Worm (Caenorhabditis elegans) whole organism, L2 larva: Measurements from ENCODE around the gene egl-13.

Source experiments
- C34F6.9 ChIP-seq: fragments of 150-350 bp; optimal IDR thresholded peaks from 2 replicates; lab custom pipeline; 2014; ENCODE audit warnings: missing biosample characterization, missing genetic modification characterization
- F13H6.1 ChIP-seq: sonication (generic microtip); optimal IDR thresholded peaks from 2 replicates; lab custom pipeline; 2016; ENCODE audit warnings: missing genetic modification characterization, missing compliant biosample characterization
- Y55F3AM.14 ChIP-seq: fragments of 200-800 bp; sonication (Bioruptor generic); optimal IDR thresholded peaks from 2 replicates; lab custom pipeline; 2018; ENCODE audit warnings: mild to moderate bottlenecking, missing genetic modification characterization, missing compliant biosample characterization
- ZK546.5 ChIP-seq: sonication (generic microtip); optimal IDR thresholded peaks from 2 replicates; lab custom pipeline; 2017; ENCODE audit warnings: missing biosample characterization, missing genetic modification characterization
- alr-1 ChIP-seq: fragments of 150-350 bp; optimal IDR thresholded peaks from 2 replicates; lab custom pipeline; 2014; ENCODE audit warnings: missing biosample characterization, missing genetic modification characterization
- ama-1 ChIP-seq: fragments of 150-350 bp; optimal IDR thresholded peaks from 2 replicates; lab custom pipeline; 2018; ENCODE audit warnings: inconsistent platforms
- blmp-1 ChIP-seq: sonication (generic microtip); optimal IDR thresholded peaks from 2 replicates; lab custom pipeline; 2017; ENCODE audit warnings: missing genetic modification characterization, mild to moderate bottlenecking, missing compliant biosample characterization, antibody characterized with exemption, moderate library complexity; ENCODE audit not compliant: insufficient read depth
- ceh-82 ChIP-seq: fragments of 150-350 bp; optimal IDR thresholded peaks from 2 replicates; lab custom pipeline; 2014; ENCODE audit warnings: missing biosample characterization, missing genetic modification characterization
- crh-2 ChIP-seq: sonication (generic microtip); optimal IDR thresholded peaks from 2 replicates; lab custom pipeline; 2017; ENCODE audit warnings: missing biosample characterization, missing genetic modification characterization
- egl-27 ChIP-seq: sonication (generic microtip); optimal IDR thresholded peaks from 3 replicates; lab custom pipeline; 2017; ENCODE audit warnings: missing biosample characterization, missing genetic modification reagents, missing genetic modification characterization
- elt-3 ChIP-seq: sonication (generic microtip); optimal IDR thresholded peaks from 2 replicates; lab custom pipeline; 2017; ENCODE audit warnings: missing biosample characterization, missing genetic modification characterization
- fos-1 ChIP-seq: fragments of 150-350 bp; optimal IDR thresholded peaks from 2 replicates; lab custom pipeline; 2014; ENCODE audit warnings: missing biosample characterization, missing genetic modification characterization
- gmeb-1 ChIP-seq: fragments of 150-350 bp; optimal IDR thresholded peaks from 2 replicates; lab custom pipeline; 2014; ENCODE audit warnings: missing biosample characterization, missing genetic modification characterization
- lin-11 ChIP-seq: fragments of 150-350 bp; sonication (generic microtip); optimal IDR thresholded peaks from 2 replicates; lab custom pipeline; 2014; ENCODE audit warnings: missing biosample characterization, missing genetic modification characterization, inconsistent platforms, mixed read lengths
- lin-13 ChIP-seq: fragments of 150-350 bp; optimal IDR thresholded peaks from 2 replicates; lab custom pipeline; 2014; ENCODE audit warnings: missing biosample characterization, missing genetic modification reagents, missing genetic modification characterization
- mab-5 ChIP-seq: fragments of 150-350 bp; optimal IDR thresholded peaks from 2 replicates; lab custom pipeline; 2014; ENCODE audit warnings: missing biosample characterization, missing genetic modification characterization
- mbf-1 ChIP-seq: sonication (generic microtip); optimal IDR thresholded peaks from 2 replicates; lab custom pipeline; 2017; ENCODE audit warnings: missing biosample characterization, missing genetic modification characterization
- nhr-12 ChIP-seq: fragments of 150-350 bp; optimal IDR thresholded peaks from 2 replicates; lab custom pipeline; 2014; ENCODE audit warnings: missing biosample characterization, missing genetic modification characterization
- nhr-129 ChIP-seq: fragments of 150-350 bp; optimal IDR thresholded peaks from 2 replicates; lab custom pipeline; 2014; ENCODE audit warnings: missing biosample characterization, missing genetic modification characterization
- nhr-237 ChIP-seq: fragments of 150-350 bp; optimal IDR thresholded peaks from 2 replicates; lab custom pipeline; 2014; ENCODE audit warnings: missing biosample characterization, missing genetic modification characterization
- nhr-25 ChIP-seq: fragments of 150-350 bp; sonication (generic microtip); optimal IDR thresholded peaks from 3 replicates; lab custom pipeline; 2014; ENCODE audit warnings: missing biosample characterization, missing genetic modification characterization
- nhr-6 ChIP-seq: fragments of 150-350 bp; optimal IDR thresholded peaks from 2 replicates; lab custom pipeline; 2014; ENCODE audit warnings: missing biosample characterization, missing genetic modification characterization
- nhr-77 ChIP-seq: fragments of 150-350 bp; optimal IDR thresholded peaks from 2 replicates; lab custom pipeline; 2014; ENCODE audit warnings: missing biosample characterization, missing genetic modification characterization
- peb-1 ChIP-seq: fragments of 150-350 bp; optimal IDR thresholded peaks from 2 replicates; lab custom pipeline; 2014; ENCODE audit warnings: missing biosample characterization, missing genetic modification characterization
- sma-3 ChIP-seq: sonication (generic microtip); optimal IDR thresholded peaks from 2 replicates; lab custom pipeline; 2016; ENCODE audit warnings: missing genetic modification reagents, missing genetic modification characterization, missing compliant biosample characterization
- sma-9 ChIP-seq, 2 experiments: fragments of 150-350 bp in 1 of 2; sonication (generic microtip) in 1 of 2; optimal IDR thresholded peaks; 2 replicates each; lab custom pipeline; 2014 to 2016; ENCODE audit warnings: missing genetic modification characterization in 2 of 2, mild to moderate bottlenecking in 1 of 2, missing biosample characterization in 1 of 2, missing compliant biosample characterization in 1 of 2, missing genetic modification reagents in 1 of 2, moderate library complexity in 1 of 2
- unc-39 ChIP-seq: fragments of 150-350 bp; optimal IDR thresholded peaks from 2 replicates; lab custom pipeline; 2014; ENCODE audit warnings: missing biosample characterization, missing genetic modification characterization
- unc-55 ChIP-seq: fragments of 150-350 bp; sonication (generic microtip); optimal IDR thresholded peaks from 3 replicates; lab custom pipeline; 2014; ENCODE audit warnings: missing biosample characterization, missing genetic modification reagents, missing genetic modification characterization
- unc-62 ChIP-seq: fragments of 150-350 bp; optimal IDR thresholded peaks from 2 replicates; lab custom pipeline; 2014; ENCODE audit warnings: missing biosample characterization, missing genetic modification reagents, missing genetic modification characterization
- zag-1 ChIP-seq: fragments of 150-350 bp; optimal IDR thresholded peaks from 2 replicates; lab custom pipeline; 2014; ENCODE audit warnings: missing biosample characterization, missing genetic modification characterization
- ztf-11 ChIP-seq: sonication (generic microtip); optimal IDR thresholded peaks from 2 replicates; lab custom pipeline; 2017; ENCODE audit warnings: missing biosample characterization, missing genetic modification characterization
- ztf-4 ChIP-seq: fragments of 150-350 bp; optimal IDR thresholded peaks from 2 replicates; lab custom pipeline; 2014; ENCODE audit warnings: missing biosample characterization, missing genetic modification characterization

Gene egl-13

ce11 chrX:5653813-5654212 is 9.8 kb upstream of the egl-13 start, which contains the start of gene T22B7.7 (continued):
- TF ChIP-seq ceh-82 (tag; lab: Kevin White, UChicago) (no peak), F13H6.1 (tag; lab: Kevin White, UChicago) (peak; percentile 67), sma-9 (GFP tag; optimal IDR thresholded peaks at IDR 0.05; lab: Kevin White, UChicago) (peak; percentile 47), sma-9 (tag; optimal IDR thresholded peaks at IDR 0.05; lab: Kevin White, UChicago) (no peak), nhr-12 (tag; lab: Kevin White, UChicago) (no peak), ama-1 (lab: Kevin White, UChicago) (no peak), mbf-1 (tag; lab: Kevin White, UChicago) (no peak), zag-1 (no peak), nhr-129 (tag; lab: Kevin White, UChicago) (no peak), nhr-6 (tag; lab: Kevin White, UChicago) (no peak)

- no peak for TF ChIP-seq crh-2 (tag; lab: Kevin White, UChicago)
- TF ChIP-seq mbf-1 (tag; lab: Kevin White, UChicago) = no peak
- TF ChIP-seq peb-1 (tag; lab: Kevin White, UChicago) = no peak
- TF ChIP-seq gmeb-1 (tag; lab: Kevin White, UChicago) = no peak
- no peak for TF ChIP-seq nhr-237 (tag; lab: Kevin White, UChicago)
- TF ChIP-seq nhr-77 (tag; lab: Kevin White, UChicago) = no peak
- no peak for TF ChIP-seq lin-11 (tag; lab: Kevin White, UChicago)
- TF ChIP-seq alr-1 (tag; lab: Kevin White, UChicago) = no peak
- no peak for TF ChIP-seq ZK546.5
- TF ChIP-seq unc-55 (GFP tag; lab: Kevin White, UChicago) = no peak
Observed at ce11 chrX:5655601-5656000, 8.0 kb upstream of the egl-13 start.

- TF ChIP-seq fos-1 (tag; lab: Kevin White, UChicago) (peak; percentile 5), F13H6.1 (tag; lab: Kevin White, UChicago) (peak; percentile 42), unc-39 (tag; lab: Kevin White, UChicago) (no peak), nhr-6 (tag; lab: Kevin White, UChicago) (no peak), nhr-12 (tag; lab: Kevin White, UChicago) (no peak), Y55F3AM.14 (GFP tag; lab: Kevin White, UChicago) (no peak), sma-3 (GFP tag; lab: Kevin White, UChicago) (no peak), ama-1 (lab: Kevin White, UChicago) (no peak), mab-5 (tag; lab: Kevin White, UChicago) (no peak), ztf-11 (tag; lab: Kevin White, UChicago) (no peak), unc-62 (no peak), blmp-1 (tag; lab: Kevin White, UChicago) (peak; percentile 3), egl-27 (no peak), alr-1 (tag; lab: Kevin White, UChicago) (no peak), ZK546.5 (no peak), lin-13 (no peak), sma-9 (GFP tag; optimal IDR thresholded peaks at IDR 0.05; lab: Kevin White, UChicago) (peak; percentile 1), sma-9 (tag; optimal IDR thresholded peaks at IDR 0.05; lab: Kevin White, UChicago) (no peak), ztf-4 (tag; lab: Kevin White, UChicago) (no peak), nhr-129 (tag; lab: Kevin White, UChicago) (peak; percentile 40), nhr-25 (tag; lab: Kevin White, UChicago) (peak; percentile 89), C34F6.9 (tag; lab: Kevin White, UChicago) (no peak), zag-1 (no peak), elt-3 (tag; lab: Kevin White, UChicago) (no peak), nhr-237 (tag; lab: Kevin White, UChicago) (no peak), crh-2 (tag; lab: Kevin White, UChicago) (peak; percentile 10)
- TF ChIP-seq, all 48 proteins: peak for 7
Observed at ce11 chrX:5659614-5660013, 4.0 kb upstream of the egl-13 start, which contains the start of gene T22B7.22. T22B7.22 (plus strand) TSS chrX:5659967.

- TF ChIP-seq gmeb-1 (tag; lab: Kevin White, UChicago) = no peak
- TF ChIP-seq nhr-25 (tag; lab: Kevin White, UChicago) = peak; percentile 49
Observed at ce11 chrX:5661179-5661578, 2.5 kb upstream of the egl-13 start.

- TF ChIP-seq ztf-4 (tag; lab: Kevin White, UChicago) (no peak), fos-1 (tag; lab: Kevin White, UChicago) (peak; percentile 65)
Observed at ce11 chrX:5669733-5670132, 6.1 kb downstream of the egl-13 start.
